Worm (Caenorhabditis elegans): ENCODE results near the gene C32D5.11.

C32D5.11 gene

DNA sequence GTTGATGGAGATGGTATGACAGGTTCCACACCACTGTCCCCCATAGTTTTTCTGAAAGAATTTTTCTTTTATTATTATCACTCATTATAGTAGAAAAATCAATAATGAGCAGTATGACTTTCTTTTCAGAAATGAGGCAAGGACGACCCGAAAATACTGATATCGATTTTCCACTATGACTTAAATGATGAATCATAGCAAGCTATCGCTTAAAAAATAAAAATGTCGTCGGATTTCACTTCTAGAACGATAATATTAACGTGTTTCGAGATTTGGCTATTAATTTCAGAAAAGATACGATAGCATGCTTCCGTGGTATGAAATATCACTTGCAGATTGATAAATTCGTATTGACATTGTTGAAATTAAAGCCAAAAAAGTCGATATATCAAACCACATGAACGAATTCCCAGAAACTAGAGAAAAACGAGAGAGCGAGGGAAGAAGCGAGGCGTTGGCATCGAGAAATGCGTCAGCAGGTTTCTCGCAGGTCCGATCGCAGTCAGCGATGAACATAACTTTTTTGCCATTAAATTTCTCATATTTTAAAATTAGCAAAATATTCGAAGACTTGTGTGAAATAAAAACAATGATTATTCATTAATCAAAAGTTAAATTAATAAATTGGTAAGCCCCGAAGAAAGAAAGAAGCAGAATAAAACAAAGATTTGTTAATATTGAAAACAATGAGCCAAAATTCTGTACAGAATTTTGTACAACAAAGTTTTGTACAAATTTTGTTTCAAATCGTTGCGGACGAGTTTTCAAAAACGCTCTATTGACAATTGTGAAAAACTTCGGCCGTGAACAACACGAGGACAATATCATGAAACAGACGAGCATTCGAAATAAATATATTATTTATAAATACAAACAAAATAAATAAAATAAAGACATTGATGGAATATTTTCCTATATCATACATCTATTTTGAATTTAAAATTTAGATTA, at the start of gene C32D5.11:
C32D5.11 (minus strand) TSS at position 51 of the 951 bp plus-strand sequence.
- TF ChIP-seq unc-62 (GFP tag; optimal IDR thresholded peaks at IDR 0.05) = no peak

DNA sequence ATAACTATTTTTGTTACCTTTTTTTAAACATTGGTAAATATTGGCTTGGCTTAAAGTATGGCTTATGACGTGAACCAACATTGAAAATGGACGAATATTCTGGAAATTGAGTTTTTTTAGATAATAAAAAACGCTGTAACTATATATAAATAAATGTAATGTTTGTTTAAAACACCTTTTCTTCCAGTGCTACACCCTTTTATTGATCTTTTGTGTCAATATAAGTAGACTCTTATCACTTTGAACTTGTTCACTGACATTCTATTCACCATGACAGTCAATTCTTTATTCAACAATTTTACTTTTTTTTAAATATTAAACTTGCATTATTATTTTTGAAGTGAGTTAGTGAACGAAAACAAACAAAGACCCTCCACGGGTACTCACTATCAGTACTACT, 48.0 kb upstream of the C32D5.11 start, which contains the start of gene T25D10.1:
T25D10.1 (plus strand) TSS at position 169 of the 400 bp plus-strand sequence.
- TF ChIP-seq unc-62 (GFP tag; optimal IDR thresholded peaks at IDR 0.05) = no peak

- no peak for TF ChIP-seq unc-62 (GFP tag; optimal IDR thresholded peaks at IDR 0.05)
Observed at ce11 chrII:6401649-6402048, 46.4 kb upstream of the C32D5.11 start, which contains the start of gene btb-2. btb-2 (plus strand) TSS chrII:6401949.

- TF ChIP-seq unc-62 (GFP tag; optimal IDR thresholded peaks at IDR 0.05) = no peak
Observed at ce11 chrII:6398406-6398805, 43.2 kb upstream of the C32D5.11 start, which contains the start of gene zig-10. zig-10 (plus strand) TSS chrII:6398706.

DNA sequence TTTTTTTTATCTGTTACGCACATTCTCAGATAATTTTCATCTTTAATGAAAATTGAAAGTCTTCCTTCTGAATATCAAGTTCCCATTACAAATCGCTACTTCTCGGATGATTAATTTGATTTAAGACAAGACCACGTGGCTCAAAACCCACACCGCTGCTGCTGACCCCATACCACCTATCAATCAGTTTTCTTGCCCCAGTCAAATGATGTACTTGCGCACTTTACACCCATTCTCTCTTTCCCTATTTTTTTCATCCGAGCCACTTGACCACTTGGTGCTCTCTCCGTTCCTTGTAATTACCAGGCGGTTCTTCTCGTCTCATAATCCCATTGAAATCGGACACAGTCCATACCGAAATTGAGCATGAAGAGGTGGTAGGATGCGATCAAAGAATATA, 38.8 kb upstream of the C32D5.11 start:
- no peak for TF ChIP-seq unc-62 (GFP tag; optimal IDR thresholded peaks at IDR 0.05)

DNA sequence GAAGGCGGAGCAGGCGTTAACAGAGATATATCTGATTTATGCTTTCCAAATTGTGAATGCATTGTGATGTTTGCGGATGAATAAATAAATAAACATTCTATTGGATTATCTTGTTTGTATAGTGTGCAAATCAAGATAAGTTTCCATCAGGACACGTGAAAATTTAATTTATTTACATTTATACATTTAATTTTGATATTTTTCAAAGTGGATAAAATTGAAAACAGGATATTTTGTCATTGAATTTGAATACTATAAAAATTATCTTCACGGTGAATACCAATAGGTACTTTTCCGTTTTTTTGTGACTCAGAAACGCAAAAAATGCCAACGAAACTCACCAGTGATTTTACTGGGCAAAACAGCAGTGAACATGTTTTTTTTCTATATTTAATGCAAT, 35.9 kb upstream of the C32D5.11 start, which contains the start of gene F58F12.3:
F58F12.3 (minus strand) TSS at position 101 of the 400 bp plus-strand sequence.
- TF ChIP-seq unc-62 (GFP tag; optimal IDR thresholded peaks at IDR 0.05) = no peak

ce11 chrII:6387937-6388336, 32.7 kb upstream of the C32D5.11 start, which contains the start of gene F58F12.2:
F58F12.2 (minus strand) TSS chrII:6388037.
- TF ChIP-seq unc-62 (GFP tag; optimal IDR thresholded peaks at IDR 0.05) = no peak

DNA sequence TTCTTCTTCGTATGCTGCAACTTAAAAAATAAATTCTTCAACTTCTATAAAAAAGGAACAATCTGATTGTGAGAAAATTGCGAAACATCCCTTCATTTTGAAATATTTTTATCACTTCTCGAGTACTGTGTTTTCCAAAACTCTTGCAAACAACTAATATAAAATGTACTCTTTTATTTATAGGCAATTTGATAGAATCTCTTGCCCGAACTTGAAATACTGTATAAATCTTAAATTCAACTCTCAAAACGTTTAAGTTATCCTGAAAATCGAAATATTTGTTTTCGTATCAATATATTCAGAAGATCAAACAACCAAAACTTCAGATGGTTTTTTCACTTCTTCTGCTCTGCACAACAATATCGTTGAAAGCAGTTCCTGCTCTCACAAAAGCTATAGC, 31.2 kb upstream of the C32D5.11 start, which contains the start of gene F58F12.4:
F58F12.4 (plus strand) TSS at position 301 of the 400 bp plus-strand sequence.
- TF ChIP-seq unc-62 (GFP tag; optimal IDR thresholded peaks at IDR 0.05) = no peak

ce11 chrII:6383183-6383695, 28.0 kb upstream of the C32D5.11 start, which contains the start of gene F58F12.1:
F58F12.1 (plus strand) TSS chrII:6383645.
- no peak for TF ChIP-seq unc-62 (GFP tag; optimal IDR thresholded peaks at IDR 0.05)

- no peak for TF ChIP-seq unc-62 (GFP tag; optimal IDR thresholded peaks at IDR 0.05)
Observed at ce11 chrII:6380866-6381265, 25.6 kb upstream of the C32D5.11 start, which contains the start of gene F58F12.12. F58F12.12 (plus strand) TSS chrII:6381166.

- TF ChIP-seq unc-62 (GFP tag; optimal IDR thresholded peaks at IDR 0.05) = no peak
Observed at ce11 chrII:6379038-6379563, 23.9 kb upstream of the C32D5.11 start.

- TF ChIP-seq unc-62 (GFP tag; optimal IDR thresholded peaks at IDR 0.05) = no peak
Observed at ce11 chrII:6377381-6377948, 22.2 kb upstream of the C32D5.11 start.

- TF ChIP-seq unc-62 (GFP tag; optimal IDR thresholded peaks at IDR 0.05) = no peak
Observed at ce11 chrII:6376693-6377092, 21.4 kb upstream of the C32D5.11 start.

- no peak for TF ChIP-seq unc-62 (GFP tag; optimal IDR thresholded peaks at IDR 0.05)
Observed at ce11 chrII:6374646-6375045, 19.4 kb upstream of the C32D5.11 start.

ce11 chrII:6373361-6373760, 18.1 kb upstream of the C32D5.11 start:
- TF ChIP-seq unc-62 (GFP tag; optimal IDR thresholded peaks at IDR 0.05) = no peak

- no peak for TF ChIP-seq unc-62 (GFP tag; optimal IDR thresholded peaks at IDR 0.05)
Observed at ce11 chrII:6371003-6371402, 15.8 kb upstream of the C32D5.11 start, which contains the start of gene lin-23. lin-23 (plus strand) TSS chrII:6371303.
